Worm (Caenorhabditis elegans) whole organism, L4 larva: ENCODE measurements around the gene srg-38.

Experiments used
- R02D3.7 ChIP-seq: fragments of 150-350 bp; sonication (generic microtip); optimal IDR thresholded peaks from 3 replicates; lab custom pipeline; 2014; ENCODE audit warnings: missing biosample characterization, missing genetic modification characterization
- duxl-1 ChIP-seq: sonication (generic microtip); optimal IDR thresholded peaks from 2 replicates; lab custom pipeline; 2016; ENCODE audit warnings: mild to moderate bottlenecking, missing genetic modification characterization, moderate library complexity, missing compliant biosample characterization; ENCODE audit not compliant: poor library complexity
- fos-1 ChIP-seq: fragments of 150-350 bp; optimal IDR thresholded peaks from 2 replicates; lab custom pipeline; 2014; ENCODE audit warnings: missing biosample characterization, missing genetic modification characterization
- lin-39 ChIP-seq: fragments of 150-350 bp; optimal IDR thresholded peaks from 2 replicates; lab custom pipeline; 2014; ENCODE audit warnings: missing biosample characterization, missing genetic modification reagents, missing genetic modification characterization
- mxl-3 ChIP-seq: fragments of 200-800 bp; sonication (Bioruptor generic); optimal IDR thresholded peaks from 2 replicates; lab custom pipeline; 2018; ENCODE audit warnings: mild to moderate bottlenecking, missing genetic modification characterization, missing compliant biosample characterization
- nhr-25 ChIP-seq: sonication (generic microtip); optimal IDR thresholded peaks from 2 replicates; lab custom pipeline; 2017; ENCODE audit warnings: missing genetic modification characterization, mild to moderate bottlenecking, missing compliant biosample characterization, antibody characterized with exemption, moderate library complexity, borderline replicate concordance; ENCODE audit not compliant: insufficient read depth
- snpc-4 ChIP-seq: fragments of 150-350 bp; optimal IDR thresholded peaks from 2 replicates; lab custom pipeline; 2014; ENCODE audit warnings: missing biosample characterization, missing genetic modification characterization
- tag-97 ChIP-seq: fragments of 200-800 bp; sonication (Bioruptor generic); IDR thresholded peaks from 2 replicates; pipeline ENCODE4 v1.3.6; 2022; ENCODE audit warnings: missing genetic modification characterization, missing compliant biosample characterization
- zfp-3 ChIP-seq: fragments of 200-800 bp; sonication (Bioruptor generic); conservative IDR thresholded peaks from 2 replicates; pipeline ENCODE4 v1.3.6; 2022; ENCODE audit warnings: missing genetic modification reagents, missing genetic modification characterization, missing compliant biosample characterization
- ztf-11 ChIP-seq: fragments of 150-350 bp; optimal IDR thresholded peaks from 2 replicates; lab custom pipeline; 2014; ENCODE audit warnings: missing biosample characterization, missing genetic modification characterization

- TF ChIP-seq mxl-3 (GFP tag; lab: Kevin White, UChicago) (no peak), zfp-3 (GFP tag; lab: Robert Waterston, UW) (no peak), nhr-25 (tag; lab: Kevin White, UChicago) (no peak), duxl-1 (no peak), ztf-11 (no peak), lin-39 (no peak), fos-1 (tag; lab: Kevin White, UChicago) (no peak), R02D3.7 (tag; lab: Kevin White, UChicago) (no peak), tag-97 (GFP tag; lab: Robert Waterston, UW) (no peak), snpc-4 (tag; lab: Kevin White, UChicago) (no peak)
These were observed 14.3 kb downstream of the srg-38 start, which contains the start of gene folt-1 for ce11 chrV:11141179-11141578.
